Fruit fly (Drosophila melanogaster): ENCODE data around the gene Mybbp1A.

dm6 chrX:592588-593288 lies 36.8 kb upstream of the Mybbp1A start:
- no peak for TF ChIP-seq ovo (GFP tag; optimal IDR thresholded peaks at IDR 0.05)
- TF ChIP-seq bab1 (GFP tag; optimal IDR thresholded peaks at IDR 0.05) = no peak
- no peak for TF ChIP-seq Mnt (GFP tag; optimal IDR thresholded peaks at IDR 0.05)
- no peak for TF ChIP-seq CG7101 (tag; optimal IDR thresholded peaks at IDR 0.05)
- no peak for TF ChIP-seq CG1620 (GFP tag; optimal IDR thresholded peaks at IDR 0.05)
- TF ChIP-seq kay (GFP tag; ENCODE audit: borderline replicate concordance) = no peak
- no peak for TF ChIP-seq Hr96 (GFP tag; optimal IDR thresholded peaks at IDR 0.05)
- no peak for TF ChIP-seq pad (GFP tag; optimal IDR thresholded peaks at IDR 0.05)
- TF ChIP-seq toe (GFP tag; optimal IDR thresholded peaks at IDR 0.05) = no peak
- no peak for TF ChIP-seq CG33017 (tag; optimal IDR thresholded peaks at IDR 0.05)
- TF ChIP-seq cic (GFP tag; optimal IDR thresholded peaks at IDR 0.05) = no peak
- TF ChIP-seq CG14711 (tag; optimal IDR thresholded peaks at IDR 0.05) = no peak
